Worm (Caenorhabditis elegans) whole organism, L3 larva: ENCODE results near the gene hpo-9.

Experiments used
- R02D3.7 ChIP-seq: fragments of 150-350 bp; optimal IDR thresholded peaks from 2 replicates; lab custom pipeline; 2014; ENCODE audit warnings: missing biosample characterization, missing genetic modification characterization
- ZK546.5 ChIP-seq: sonication (generic microtip); optimal IDR thresholded peaks from 2 replicates; lab custom pipeline; 2017; ENCODE audit warnings: missing biosample characterization, missing genetic modification characterization
- aly-2 ChIP-seq: fragments of 150-350 bp; optimal IDR thresholded peaks from 2 replicates; lab custom pipeline; 2014; ENCODE audit warnings: missing biosample characterization, missing genetic modification characterization
- ama-1 ChIP-seq: fragments of 150-350 bp; optimal IDR thresholded peaks from 2 replicates; lab custom pipeline; 2018
- ceh-28 ChIP-seq: fragments of 150-350 bp; optimal IDR thresholded peaks from 2 replicates; lab custom pipeline; 2014; ENCODE audit warnings: missing biosample characterization, missing genetic modification reagents, missing genetic modification characterization
- ceh-9 ChIP-seq: sonication (generic microtip); optimal IDR thresholded peaks from 2 replicates; lab custom pipeline; 2018; ENCODE audit warnings: missing biosample characterization, missing genetic modification characterization
- daf-12 ChIP-seq: fragments of 150-350 bp; optimal IDR thresholded peaks from 2 replicates; lab custom pipeline; 2014; ENCODE audit warnings: missing biosample characterization, missing genetic modification reagents, missing genetic modification characterization
- egl-27 ChIP-seq: sonication (generic microtip); optimal IDR thresholded peaks from 4 replicates; lab custom pipeline; 2017; ENCODE audit warnings: missing biosample characterization, missing genetic modification reagents, missing genetic modification characterization
- egl-5 ChIP-seq: fragments of 150-350 bp; optimal IDR thresholded peaks from 2 replicates; lab custom pipeline; 2017; ENCODE audit warnings: missing biosample characterization, missing genetic modification reagents, missing genetic modification characterization, inconsistent platforms
- elt-1 ChIP-seq: fragments of 150-350 bp; optimal IDR thresholded peaks from 2 replicates; lab custom pipeline; 2014; ENCODE audit warnings: missing biosample characterization, missing genetic modification characterization
- elt-3 ChIP-seq, 3 experiments: fragments of 150-350 bp in 1 of 3; sonication (generic microtip) in 2 of 3; optimal IDR thresholded peaks; 2 replicates in 2 of 3; 4 replicates in 1 of 3; lab custom pipeline; 2014 to 2017; ENCODE audit warnings: missing biosample characterization in 3 of 3, missing genetic modification characterization in 3 of 3
- eor-1 ChIP-seq, 2 experiments: fragments of 150-350 bp; optimal IDR thresholded peaks; 2 replicates each; lab custom pipeline; 2014 to 2018; ENCODE audit warnings: missing biosample characterization in 2 of 2, missing genetic modification characterization in 2 of 2
- fkh-10 ChIP-seq: sonication (generic microtip); optimal IDR thresholded peaks from 2 replicates; lab custom pipeline; 2017; ENCODE audit warnings: missing biosample characterization, missing genetic modification reagents, missing genetic modification characterization
- fkh-2 ChIP-seq: fragments of 150-350 bp; optimal IDR thresholded peaks from 2 replicates; lab custom pipeline; 2014; ENCODE audit warnings: missing biosample characterization, missing genetic modification reagents, missing genetic modification characterization
- fos-1 ChIP-seq: fragments of 150-350 bp; optimal IDR thresholded peaks from 2 replicates; lab custom pipeline; 2014; ENCODE audit warnings: missing biosample characterization, missing genetic modification characterization
- hmg-11 ChIP-seq: sonication (generic microtip); optimal IDR thresholded peaks from 2 replicates; lab custom pipeline; 2016; ENCODE audit warnings: missing genetic modification characterization, missing compliant biosample characterization
- jun-1 ChIP-seq: fragments of 150-350 bp; optimal IDR thresholded peaks from 2 replicates; lab custom pipeline; 2014; ENCODE audit warnings: missing biosample characterization, missing genetic modification reagents, missing genetic modification characterization
- lin-15B ChIP-seq: fragments of 150-350 bp; optimal IDR thresholded peaks from 2 replicates; lab custom pipeline; 2014; ENCODE audit warnings: missing biosample characterization, missing genetic modification characterization
- lin-39 ChIP-seq: fragments of 150-350 bp; optimal IDR thresholded peaks from 2 replicates; lab custom pipeline; 2018; ENCODE audit warnings: missing biosample characterization, missing genetic modification reagents, missing genetic modification characterization
- mdl-1 ChIP-seq: fragments of 150-350 bp; optimal IDR thresholded peaks from 2 replicates; lab custom pipeline; 2014; ENCODE audit warnings: missing biosample characterization, missing genetic modification characterization
- mml-1 ChIP-seq: fragments of 150-350 bp; sonication (generic microtip); optimal IDR thresholded peaks from 3 replicates; lab custom pipeline; 2014; ENCODE audit warnings: missing biosample characterization, missing genetic modification characterization
- nfya-1 ChIP-seq: sonication (generic microtip); optimal IDR thresholded peaks from 2 replicates; lab custom pipeline; 2017; ENCODE audit warnings: missing genetic modification characterization, mild to moderate bottlenecking, missing compliant biosample characterization, antibody characterized with exemption, moderate library complexity; ENCODE audit not compliant: insufficient read depth
- nhr-11 ChIP-seq: fragments of 150-350 bp; optimal IDR thresholded peaks from 2 replicates; lab custom pipeline; 2014; ENCODE audit warnings: missing biosample characterization, missing genetic modification characterization
- nhr-12 ChIP-seq: fragments of 150-350 bp; optimal IDR thresholded peaks from 2 replicates; lab custom pipeline; 2014; ENCODE audit warnings: missing biosample characterization, missing genetic modification characterization
- nhr-23 ChIP-seq: fragments of 150-350 bp; optimal IDR thresholded peaks from 2 replicates; lab custom pipeline; 2014; ENCODE audit warnings: missing biosample characterization, missing genetic modification reagents, missing genetic modification characterization
- nhr-237 ChIP-seq: fragments of 150-350 bp; optimal IDR thresholded peaks from 2 replicates; lab custom pipeline; 2014; ENCODE audit warnings: missing biosample characterization, missing genetic modification characterization
- nhr-28 ChIP-seq: fragments of 150-350 bp; optimal IDR thresholded peaks from 2 replicates; lab custom pipeline; 2014; ENCODE audit warnings: missing biosample characterization, missing genetic modification characterization
- nhr-43 ChIP-seq: sonication (generic microtip); optimal IDR thresholded peaks from 2 replicates; lab custom pipeline; 2016; ENCODE audit warnings: mild to moderate bottlenecking, missing genetic modification characterization, missing compliant biosample characterization; ENCODE audit not compliant: poor library complexity, severe bottlenecking
- nhr-67 ChIP-seq: fragments of 150-350 bp; optimal IDR thresholded peaks from 2 replicates; lab custom pipeline; 2014; ENCODE audit warnings: missing biosample characterization, missing genetic modification characterization
- nhr-76 ChIP-seq: fragments of 150-350 bp; sonication (generic microtip); optimal IDR thresholded peaks from 5 replicates; lab custom pipeline; 2014; ENCODE audit warnings: missing biosample characterization, missing genetic modification characterization
- nhr-77 ChIP-seq: fragments of 150-350 bp; optimal IDR thresholded peaks from 2 replicates; lab custom pipeline; 2014; ENCODE audit warnings: missing biosample characterization, missing genetic modification characterization
- pha-4 ChIP-seq: fragments of 150-350 bp; optimal IDR thresholded peaks from 2 replicates; lab custom pipeline; 2014; ENCODE audit warnings: missing biosample characterization, missing genetic modification reagents, missing genetic modification characterization
- pqm-1 ChIP-seq: fragments of 150-350 bp; optimal IDR thresholded peaks from 2 replicates; lab custom pipeline; 2017; ENCODE audit warnings: missing biosample characterization, missing genetic modification characterization, inconsistent platforms
- skn-1 ChIP-seq: fragments of 150-350 bp; optimal IDR thresholded peaks from 2 replicates; lab custom pipeline; 2014; ENCODE audit warnings: missing biosample characterization, missing genetic modification characterization
- snpc-4 ChIP-seq: fragments of 150-350 bp; optimal IDR thresholded peaks from 2 replicates; lab custom pipeline; 2014; ENCODE audit warnings: missing biosample characterization, missing genetic modification characterization
- unc-39 ChIP-seq: sonication (generic microtip); optimal IDR thresholded peaks from 4 replicates; lab custom pipeline; 2017; ENCODE audit warnings: missing biosample characterization, missing genetic modification characterization
- unc-62 ChIP-seq: fragments of 150-350 bp; sonication (generic microtip); optimal IDR thresholded peaks from 4 replicates; lab custom pipeline; 2014; ENCODE audit warnings: missing biosample characterization, missing genetic modification reagents, missing genetic modification characterization
- zag-1 ChIP-seq: fragments of 150-350 bp; optimal IDR thresholded peaks from 2 replicates; lab custom pipeline; 2014; ENCODE audit warnings: missing biosample characterization, missing genetic modification characterization
- ztf-11 ChIP-seq: fragments of 150-350 bp; optimal IDR thresholded peaks from 2 replicates; lab custom pipeline; 2014; ENCODE audit warnings: missing biosample characterization, missing genetic modification characterization
- ztf-4 ChIP-seq: fragments of 150-350 bp; optimal IDR thresholded peaks from 2 replicates; lab custom pipeline; 2014; ENCODE audit warnings: missing biosample characterization, missing genetic modification characterization

hpo-9 gene

DNA sequence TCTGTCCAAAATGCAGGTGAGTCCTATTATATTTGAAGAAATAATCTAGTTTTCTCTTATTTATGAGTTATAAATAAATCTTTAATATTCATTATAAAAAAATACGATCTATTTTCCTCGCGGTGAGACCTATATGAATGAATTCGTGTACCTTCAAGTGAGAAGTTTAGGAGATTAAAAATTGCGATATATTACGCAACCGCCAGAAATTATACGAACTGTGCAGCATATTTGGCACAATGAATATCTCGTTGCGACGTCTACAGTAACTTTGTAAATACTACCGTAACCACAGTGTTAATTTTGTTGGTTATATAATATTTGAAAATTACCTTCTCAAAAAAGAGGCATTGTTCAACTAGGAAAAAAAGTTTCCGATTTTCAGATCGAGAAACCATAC lies 12.6 kb downstream of the hpo-9 start:
- no peak for TF ChIP-seq pha-4 (tag; lab: Kevin White, UChicago)
- no peak for TF ChIP-seq ztf-11 (tag; lab: Kevin White, UChicago)
- no peak for TF ChIP-seq ZK546.5 (tag; lab: Kevin White, UChicago)
- TF ChIP-seq egl-5 (tag; lab: Kevin White, UChicago), result no peak
- TF ChIP-seq mml-1 (tag; lab: Kevin White, UChicago), result no peak
- no peak for TF ChIP-seq aly-2 (tag; lab: Kevin White, UChicago)

DNA sequence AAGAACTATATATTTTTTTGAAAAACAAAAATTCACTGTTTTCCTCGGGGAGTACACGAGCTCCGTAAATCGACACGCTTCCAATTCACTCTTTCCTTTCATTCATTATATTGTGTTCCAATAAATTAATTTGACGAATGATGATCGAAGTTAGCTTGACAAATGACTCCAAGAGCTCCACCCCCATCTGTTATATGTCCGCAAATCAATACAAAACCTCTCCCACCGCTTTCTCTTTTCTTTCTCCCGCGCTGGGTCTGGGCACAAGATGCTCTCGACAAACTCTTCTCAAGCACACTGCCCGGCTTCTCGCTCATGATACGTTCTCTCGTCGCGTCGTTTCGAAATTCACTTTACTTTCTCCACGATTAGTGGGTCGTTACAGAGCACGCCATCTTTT lies 13.0 kb downstream of the hpo-9 start, which contains the start of gene C13F10.1:
Gene C13F10.1, plus strand, starts transcription at position 138 of the 400 bp plus-strand sequence.
- no peak for TF ChIP-seq aly-2 (tag; lab: Kevin White, UChicago)
- TF ChIP-seq fos-1 (tag; lab: Kevin White, UChicago), result no peak
- TF ChIP-seq zag-1 (tag; lab: Kevin White, UChicago), result no peak
- no peak for TF ChIP-seq ceh-28
- no peak for TF ChIP-seq egl-27 (tag; lab: Kevin White, UChicago)
- TF ChIP-seq hmg-11 (tag; lab: Kevin White, UChicago), result peak; percentile 57
- no peak for TF ChIP-seq nhr-28 (tag; lab: Kevin White, UChicago)
- TF ChIP-seq lin-39 (tag; lab: Kevin White, UChicago), result peak; percentile 63
- TF ChIP-seq eor-1 (tag; optimal IDR thresholded peaks at IDR 0.05; lab: Kevin White, UChicago), result no peak
- no peak for TF ChIP-seq fkh-10 (GFP tag; lab: Kevin White, UChicago)
- TF ChIP-seq pha-4 (tag; lab: Kevin White, UChicago), result no peak
- TF ChIP-seq skn-1, result no peak
- no peak for TF ChIP-seq nhr-12 (tag; lab: Kevin White, UChicago)
- TF ChIP-seq mml-1 (tag; lab: Kevin White, UChicago), result no peak
- peak; percentile 29 for TF ChIP-seq nfya-1 (tag; lab: Kevin White, UChicago)
- no peak for TF ChIP-seq nhr-23 (tag; lab: Kevin White, UChicago)
- TF ChIP-seq egl-5 (tag; lab: Kevin White, UChicago), result peak; percentile 54
- no peak for TF ChIP-seq jun-1 (tag; lab: Kevin White, UChicago)
- no peak for TF ChIP-seq R02D3.7
- no peak for TF ChIP-seq nhr-77 (tag; lab: Kevin White, UChicago)

DNA sequence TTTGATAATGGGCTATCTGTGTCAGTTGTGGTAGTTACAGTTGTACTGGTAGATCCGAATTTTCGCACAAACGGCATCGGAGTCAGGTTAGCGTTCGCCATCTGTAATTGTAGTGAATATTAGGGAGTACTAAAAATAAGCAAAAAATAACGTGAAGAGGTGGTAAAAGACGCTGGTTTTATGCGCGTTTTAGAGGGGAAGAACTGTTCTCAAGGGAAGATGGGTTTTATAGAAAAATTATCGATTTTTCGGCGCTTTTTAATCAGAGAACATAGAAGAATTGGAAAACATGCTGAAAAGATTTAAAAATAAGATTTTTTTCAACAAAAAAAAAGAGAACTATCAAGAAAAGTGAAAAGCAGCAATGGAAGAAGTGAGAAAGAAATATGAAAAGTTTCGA lies 13.8 kb downstream of the hpo-9 start, which contains the start of gene C13F10.7:
Gene C13F10.7, minus strand, starts transcription at position 101 of the 400 bp plus-strand sequence.
- TF ChIP-seq egl-5 (tag; lab: Kevin White, UChicago) (no peak), nhr-237 (tag; lab: Kevin White, UChicago) (no peak)

DNA sequence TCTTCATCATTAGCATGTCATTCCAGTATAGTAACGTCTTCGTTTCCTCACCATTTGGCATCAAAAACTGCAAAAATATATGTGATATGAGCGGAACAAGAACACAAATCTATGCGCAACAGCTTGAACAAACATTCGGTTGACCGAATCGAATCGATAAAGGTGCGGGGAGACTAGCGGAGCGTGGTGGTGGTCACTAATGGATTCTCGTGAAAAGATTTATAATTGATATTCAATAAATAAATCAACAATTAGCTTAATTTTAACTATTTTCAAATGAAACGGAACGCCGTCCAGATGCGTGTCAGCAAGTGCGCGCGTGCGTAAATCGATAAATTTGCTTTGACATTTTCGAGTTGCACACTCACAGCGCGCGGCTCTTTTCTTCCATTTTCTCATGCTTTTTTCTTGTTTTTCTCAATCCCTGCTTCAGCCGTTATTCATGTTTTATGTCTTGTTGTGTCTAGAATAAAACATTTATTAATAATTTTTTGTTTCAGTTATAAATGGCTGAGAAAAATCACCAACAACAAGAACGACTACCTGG lies 15.9 kb downstream of the hpo-9 start, which contains the start of the genes C13F10.8, C13F10.6 and kxd-1:
Gene C13F10.8, minus strand, starts transcription at position 51 of the 547 bp plus-strand sequence.
Gene C13F10.6, minus strand, starts transcription at position 67 of the 547 bp plus-strand sequence.
Gene kxd-1, plus strand, starts transcription at position 497 of the 547 bp plus-strand sequence.
- no peak for TF ChIP-seq nhr-11 (tag; lab: Kevin White, UChicago)
- TF ChIP-seq unc-62 (GFP tag; lab: Kevin White, UChicago), result no peak
- TF ChIP-seq ZK546.5 (tag; lab: Kevin White, UChicago), result no peak
- no peak for TF ChIP-seq fkh-10 (GFP tag; lab: Kevin White, UChicago)
- no peak for TF ChIP-seq nhr-43 (tag; lab: Kevin White, UChicago)
- TF ChIP-seq nhr-76 (tag; lab: Kevin White, UChicago), result no peak
- TF ChIP-seq R02D3.7, result no peak
- TF ChIP-seq ztf-4 (tag; lab: Kevin White, UChicago), result no peak
- TF ChIP-seq snpc-4 (tag; lab: Kevin White, UChicago), result no peak
- no peak for TF ChIP-seq nhr-28 (tag; lab: Kevin White, UChicago)
- peak; percentile 28 for TF ChIP-seq hmg-11 (tag; lab: Kevin White, UChicago)
- no peak for TF ChIP-seq egl-27 (tag; lab: Kevin White, UChicago)
- TF ChIP-seq daf-12, result no peak
- no peak for TF ChIP-seq lin-15B (tag; lab: Kevin White, UChicago)
- no peak for TF ChIP-seq ztf-11 (tag; lab: Kevin White, UChicago)
- TF ChIP-seq ceh-28, result peak; percentile 9
- no peak for TF ChIP-seq jun-1 (tag; lab: Kevin White, UChicago)
- TF ChIP-seq ceh-9, result no peak
- no peak for TF ChIP-seq pqm-1 (tag; lab: Kevin White, UChicago)
- TF ChIP-seq ama-1 (lab: Kevin White, UChicago), result no peak
- no peak for TF ChIP-seq unc-39 (tag; lab: Kevin White, UChicago)
- no peak for TF ChIP-seq elt-3 (tag; optimal IDR thresholded peaks at IDR 0.05; lab: Kevin White, UChicago)
- TF ChIP-seq nhr-237 (tag; lab: Kevin White, UChicago), result no peak
- no peak for TF ChIP-seq skn-1
- TF ChIP-seq pha-4 (tag; lab: Kevin White, UChicago), result no peak
- peak; percentile 3 for TF ChIP-seq nhr-23 (tag; lab: Kevin White, UChicago)
- TF ChIP-seq elt-1 (tag; lab: Kevin White, UChicago), result no peak
- no peak for TF ChIP-seq mdl-1 (tag; lab: Kevin White, UChicago)
- TF ChIP-seq nfya-1 (tag; lab: Kevin White, UChicago), result peak; percentile 6
- TF ChIP-seq fkh-2 (tag; lab: Kevin White, UChicago), result no peak
- no peak for TF ChIP-seq nhr-67 (tag; lab: Kevin White, UChicago)
- no peak for TF ChIP-seq lin-39 (tag; lab: Kevin White, UChicago)
- TF ChIP-seq zag-1 (tag; lab: Kevin White, UChicago), result no peak
